Worm (Caenorhabditis elegans) whole organism, L4 larva: ENCODE results near the gene lido-7.

Experiments used
- F10B5.3 ChIP-seq: sonication (generic microtip); optimal IDR thresholded peaks from 2 replicates; lab custom pipeline; 2016; ENCODE audit warnings: mild to moderate bottlenecking, missing genetic modification characterization, missing compliant biosample characterization
- aly-2 ChIP-seq: sonication (generic microtip); optimal IDR thresholded peaks from 2 replicates; lab custom pipeline; 2018; ENCODE audit warnings: missing biosample characterization, missing genetic modification characterization
- ama-1 ChIP-seq: fragments of 150-350 bp; optimal IDR thresholded peaks from 2 replicates; lab custom pipeline; 2014; ENCODE audit warnings: inconsistent platforms, mixed read lengths
- nhr-28 ChIP-seq: fragments of 150-350 bp; optimal IDR thresholded peaks from 2 replicates; lab custom pipeline; 2014; ENCODE audit warnings: missing biosample characterization, missing genetic modification characterization
- vab-7 ChIP-seq: fragments of 200-800 bp; sonication (Bioruptor generic); IDR thresholded peaks from 2 replicates; pipeline ENCODE4 v1.3.6; 2022; ENCODE audit warnings: missing genetic modification reagents, missing genetic modification characterization, missing compliant biosample characterization
- ztf-11 ChIP-seq: fragments of 150-350 bp; optimal IDR thresholded peaks from 2 replicates; lab custom pipeline; 2014; ENCODE audit warnings: missing biosample characterization, missing genetic modification characterization

DNA sequence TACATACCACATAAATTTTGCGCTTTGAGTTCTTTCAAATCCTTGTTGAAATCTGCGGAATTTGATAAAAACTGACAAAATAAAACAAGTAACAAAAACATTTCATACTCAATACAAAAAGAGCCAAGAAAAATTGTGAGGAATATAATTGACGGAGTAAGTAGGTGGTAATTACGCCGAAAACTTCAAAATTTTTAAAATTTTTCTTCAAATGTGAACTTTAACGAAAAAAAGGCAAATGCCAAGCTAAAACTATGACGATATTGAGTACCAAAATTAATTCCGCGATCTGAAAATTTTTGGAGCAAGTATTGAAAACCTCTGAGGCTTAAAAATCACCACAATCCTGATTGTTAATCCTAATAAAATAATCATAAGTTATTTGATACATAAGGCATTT, 35.5 kb upstream of the lido-7 start, which contains the start of gene irld-51:
- TF ChIP-seq vab-7 (GFP tag; lab: Robert Waterston, UW): no peak
- TF ChIP-seq ama-1: no peak
- TF ChIP-seq nhr-28: no peak
- no peak for TF ChIP-seq ztf-11 (tag; lab: Kevin White, UChicago)
- TF ChIP-seq F10B5.3 (tag; lab: Kevin White, UChicago): no peak
- TF ChIP-seq aly-2 (tag; lab: Kevin White, UChicago): no peak
